Worm (Caenorhabditis elegans) whole organism, young adult: ENCODE measurements around the gene T22E5.6.

ENCODE experiments used
- F33H1.4 ChIP-seq: fragments of 200-800 bp; sonication (Bioruptor generic); IDR thresholded peaks from 2 replicates; pipeline ENCODE4 v1.3.6; 2022; ENCODE audit warnings: missing genetic modification reagents, missing genetic modification characterization, missing compliant biosample characterization
- F55B11.4 ChIP-seq: sonication (generic microtip); optimal IDR thresholded peaks from 2 replicates; lab custom pipeline; 2016; ENCODE audit warnings: missing compliant biosample characterization, missing genetic modification characterization, borderline replicate concordance; ENCODE audit not compliant: insufficient read depth
- Y95B8A.8 ChIP-seq: fragments of 200-800 bp; sonication (Bioruptor generic); IDR thresholded peaks from 2 replicates; pipeline ENCODE4 v1.3.6; 2022; ENCODE audit warnings: missing genetic modification reagents, missing genetic modification characterization, missing compliant biosample characterization
- ama-1 ChIP-seq, 3 experiments: fragments of 150-350 bp in 1 of 3; sonication (generic microtip) in 2 of 3; optimal IDR thresholded peaks; 2 replicates each; lab custom pipeline; 2014 to 2018; ENCODE audit warnings: missing biosample characterization in 2 of 3, missing genetic modification characterization in 2 of 3, missing genetic modification reagents in 2 of 3
- cebp-1 ChIP-seq, 2 experiments: fragments of 200-800 bp in 1 of 2; sonication (Bioruptor generic) in 1 of 2; sonication (generic microtip) in 1 of 2; IDR thresholded peaks in 1 of 2; optimal IDR thresholded peaks in 1 of 2; 2 replicates each; pipeline versions ENCODE4 v1.3.6 to Lab custom; 2017 to 2022; ENCODE audit warnings: missing compliant biosample characterization in 2 of 2, missing genetic modification characterization in 2 of 2, mild to moderate bottlenecking in 1 of 2, missing genetic modification reagents in 1 of 2, moderate library complexity in 1 of 2
- madf-10 ChIP-seq: sonication (generic microtip); optimal IDR thresholded peaks from 2 replicates; lab custom pipeline; 2016; ENCODE audit warnings: mild to moderate bottlenecking, missing genetic modification characterization, missing compliant biosample characterization
- pha-4 ChIP-seq: fragments of 150-350 bp; sonication (generic microtip); optimal IDR thresholded peaks from 2 replicates; lab custom pipeline; 2014; ENCODE audit warnings: missing biosample characterization, missing genetic modification reagents, missing genetic modification characterization
- sea-2 ChIP-seq: fragments of 200-800 bp; sonication (Bioruptor generic); IDR thresholded peaks from 2 replicates; pipeline ENCODE4 v1.3.6; 2022; ENCODE audit warnings: missing genetic modification characterization, missing compliant biosample characterization
- snpc-4 ChIP-seq, 5 experiments: fragments of 150-350 bp in 1 of 5; sonication (generic microtip) in 4 of 5; optimal IDR thresholded peaks; 2 replicates each; lab custom pipeline; 2014 to 2018; ENCODE audit warnings: missing genetic modification characterization in 5 of 5, missing biosample characterization in 3 of 5, antibody characterized with exemption in 2 of 5, mild to moderate bottlenecking in 2 of 5, missing compliant biosample characterization in 2 of 5, missing genotype in 2 of 5, moderate library complexity in 2 of 5, missing genetic modification reagents in 1 of 5

DNA sequence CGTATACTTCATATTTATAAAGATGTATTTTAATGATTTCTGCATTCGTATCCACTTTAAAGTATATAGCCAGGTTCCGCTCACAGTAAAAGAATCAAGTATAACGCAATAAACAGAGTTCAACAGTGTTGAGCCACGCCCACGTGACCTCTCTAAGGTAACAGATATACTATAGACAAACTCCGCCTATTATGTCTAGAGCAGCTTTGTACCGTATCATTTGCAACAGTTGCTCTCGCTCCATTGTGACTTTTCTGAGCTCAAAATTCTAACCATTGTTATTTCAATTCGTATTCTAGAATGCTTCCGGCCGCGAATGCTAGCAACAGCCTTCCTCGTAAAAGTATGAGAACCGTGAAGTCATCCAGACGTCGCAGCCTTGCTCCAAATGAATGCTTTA lies 42.9 kb downstream of the T22E5.6 start, which contains the start of gene C03B1.17:
- TF ChIP-seq sea-2 (GFP tag; lab: Robert Waterston, UW) (no peak), ama-1 (optimal IDR thresholded peaks at IDR 0.05; lab: Kevin White, UChicago) (no peak), ama-1 (GFP tag; optimal IDR thresholded peaks at IDR 0.05; lab: Kevin White, UChicago) (no peak), Y95B8A.8 (GFP tag; lab: Robert Waterston, UW) (no peak), F33H1.4 (GFP tag; lab: Robert Waterston, UW) (no peak), pha-4 (tag; lab: Kevin White, UChicago) (no peak), snpc-4 (GFP tag; optimal IDR thresholded peaks at IDR 0.05; lab: Kevin White, UChicago) (no peak), snpc-4 (tag; optimal IDR thresholded peaks at IDR 0.05; lab: Kevin White, UChicago) (no peak), madf-10 (no peak), F55B11.4 (tag; lab: Kevin White, UChicago) (no peak), cebp-1 (GFP tag; IDR thresholded peaks at IDR 0.05; lab: Robert Waterston, UW) (no peak), cebp-1 (tag; optimal IDR thresholded peaks at IDR 0.05; lab: Kevin White, UChicago) (no peak)
